Worm (Caenorhabditis elegans) whole organism, midembryonic: ENCODE results near the gene com-1.
A peak's percentile ranks its signal among the peaks of the same experiment; 100 is the strongest.

ENCODE experiments used
- T22C8.4 ChIP-seq: fragments of 200-800 bp; sonication (Bioruptor generic); IDR thresholded peaks from 2 replicates; pipeline ENCODE4 v1.3.6; 2022; ENCODE audit warnings: missing genetic modification characterization, missing compliant biosample characterization
- cog-1 ChIP-seq: sonication (generic microtip); optimal IDR thresholded peaks from 2 replicates; lab custom pipeline; 2016; ENCODE audit warnings: missing genetic modification characterization, missing compliant biosample characterization
- flt-1 ChIP-seq: fragments of 200-800 bp; sonication (Bioruptor generic); IDR thresholded peaks from 2 replicates; pipeline ENCODE4 v1.3.6; 2022; ENCODE audit warnings: missing genetic modification characterization, missing compliant biosample characterization
- klf-2 ChIP-seq: fragments of 200-800 bp; sonication (Bioruptor generic); conservative IDR thresholded peaks from 2 replicates; pipeline ENCODE4 v1.3.6; 2022; ENCODE audit warnings: missing genetic modification reagents, missing genetic modification characterization, missing compliant biosample characterization
- med-1 ChIP-seq: sonication (generic microtip); optimal IDR thresholded peaks from 2 replicates; lab custom pipeline; 2017; ENCODE audit warnings: missing genetic modification characterization, mild to moderate bottlenecking, missing compliant biosample characterization, antibody characterized with exemption, missing genetic modification reagents; ENCODE audit not compliant: insufficient read depth
- ref-1 ChIP-seq: fragments of 200-800 bp; sonication (Bioruptor generic); conservative IDR thresholded peaks from 2 replicates; pipeline ENCODE4 v1.3.6; 2022; ENCODE audit warnings: missing genetic modification reagents, missing genetic modification characterization, missing compliant biosample characterization
- tab-1 ChIP-seq: fragments of 200-800 bp; sonication (Bioruptor generic); IDR thresholded peaks from 2 replicates; pipeline ENCODE4 v1.3.6; 2022; ENCODE audit warnings: missing genetic modification characterization, missing compliant biosample characterization
- ztf-23 ChIP-seq: fragments of 200-800 bp; sonication (Bioruptor generic); IDR thresholded peaks from 2 replicates; pipeline ENCODE4 v1.3.6; 2022; ENCODE audit warnings: missing genetic modification reagents, missing genetic modification characterization, missing compliant biosample characterization
- ztf-29 ChIP-seq: fragments of 200-800 bp; sonication (Bioruptor generic); IDR thresholded peaks from 2 replicates; pipeline ENCODE4 v1.3.6; 2022; ENCODE audit warnings: missing genetic modification reagents, missing genetic modification characterization, missing compliant biosample characterization

DNA sequence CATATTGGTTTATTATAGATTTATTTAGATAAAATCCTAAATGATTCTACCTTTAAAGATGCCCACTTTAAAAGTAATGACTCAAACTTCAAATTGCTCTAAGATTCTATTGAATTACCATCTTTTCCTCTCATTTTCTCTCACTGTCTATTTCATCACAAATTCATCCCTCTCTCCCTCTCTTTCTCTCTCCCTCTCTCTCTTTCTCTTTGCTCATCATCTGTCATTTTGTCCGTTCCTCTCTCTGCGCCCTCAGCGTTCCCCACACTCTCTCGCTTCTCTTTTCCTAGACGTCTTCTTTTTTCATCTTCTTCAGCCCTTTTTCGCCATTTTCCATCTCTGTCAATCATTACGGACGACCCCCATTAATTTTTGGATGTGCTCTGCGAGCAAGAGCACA, 8.9 kb downstream of the com-1 start:
- no peak for TF ChIP-seq cog-1
- TF ChIP-seq flt-1: no peak
- no peak for TF ChIP-seq tab-1 (GFP tag; lab: Robert Waterston, UW)
- 0 out of 2 replicates have a peak, but pooled peaks have one; percentile 11 for TF ChIP-seq ztf-23
- TF ChIP-seq ref-1 (GFP tag; lab: Robert Waterston, UW): no peak
- no peak for TF ChIP-seq klf-2 (GFP tag; lab: Robert Waterston, UW)
- no peak for TF ChIP-seq med-1 (GFP tag; lab: Kevin White, UChicago)
- no peak for TF ChIP-seq ztf-29 (GFP tag; lab: Robert Waterston, UW)
- no peak for TF ChIP-seq T22C8.4 (GFP tag; lab: Robert Waterston, UW)
